Fruit fly (Drosophila melanogaster): ENCODE data around the gene CG18599.

Gene CG18599

dm6 chr3R:18298298-18298899 is 30.8 kb downstream of the CG18599 start (continued):
- TF ChIP-seq Dll (GFP tag; IDR thresholded peaks at IDR 0.05; ENCODE audit: partially characterized antibody) (0 out of 4 replicates have a peak, but pooled peaks have one; percentile 5), CG2889 (GFP tag; IDR thresholded peaks at IDR 0.05) (0 out of 3 replicates have a peak, but pooled peaks have one; percentile 26), pita (GFP tag; optimal IDR thresholded peaks at IDR 0.05) (no peak), ftz-f1 (GFP tag; optimal IDR thresholded peaks at IDR 0.05) (peak; percentile 97), cg (GFP tag; optimal IDR thresholded peaks at IDR 0.05) (peak; percentile 94), Deaf1 (tag; optimal IDR thresholded peaks at IDR 0.05) (peak; percentile 37), CG7987 (GFP tag; optimal IDR thresholded peaks at IDR 0.05) (peak; percentile 23), CG34224 (GFP tag; IDR thresholded peaks at IDR 0.05; ENCODE audit: partially characterized antibody) (peak; percentile 42; the same call in 2 of the 3 replicates), Sry-β (GFP tag; optimal IDR thresholded peaks at IDR 0.05) (no peak), CG13894 (tag; optimal IDR thresholded peaks at IDR 0.05) (peak; percentile 56), chif (GFP tag; optimal IDR thresholded peaks at IDR 0.05) (no peak), CG32767 (GFP tag; IDR thresholded peaks at IDR 0.05) (no peak), CG31388 (GFP tag; optimal IDR thresholded peaks at IDR 0.05) (no peak), CG8290 (GFP tag; optimal IDR thresholded peaks at IDR 0.05) (no peak), CG8290 (tag; optimal IDR thresholded peaks at IDR 0.05) (peak in 1 of 2 experiments; percentile 60), CG7839 (tag; optimal IDR thresholded peaks at IDR 0.05) (peak; percentile 4), ERR (GFP tag; optimal IDR thresholded peaks at IDR 0.05) (peak; percentile 43), da (GFP tag; optimal IDR thresholded peaks at IDR 0.05) (peak; percentile 41), MESR4 (GFP tag; optimal IDR thresholded peaks at IDR 0.05) (peak; percentile 67), sim (GFP tag; IDR thresholded peaks at IDR 0.05) (0 out of 2 replicates have a peak, but pooled peaks have one; percentile 50), exex (tag; optimal IDR thresholded peaks at IDR 0.05) (no peak), HHEX (GFP tag; optimal IDR thresholded peaks at IDR 0.05) (no peak), CoRest (tag; optimal IDR thresholded peaks at IDR 0.05) (peak; percentile 6), Lpt (GFP tag; optimal IDR thresholded peaks at IDR 0.05) (no peak), Ptx1 (GFP tag; IDR thresholded peaks at IDR 0.05) (0 out of 2 replicates have a peak, but pooled peaks have one; percentile 23), Ets65A (GFP tag) (peak; percentile 61), CG17359 (tag; optimal IDR thresholded peaks at IDR 0.05) (peak; percentile 3), abd-A (tag; optimal IDR thresholded peaks at IDR 0.05) (peak; percentile 46), Sox102F (GFP tag; optimal IDR thresholded peaks at IDR 0.05) (no peak), fd102C (GFP tag; optimal IDR thresholded peaks at IDR 0.05) (no peak), run (tag; optimal IDR thresholded peaks at IDR 0.05) (peak; percentile 31), mam (GFP tag; optimal IDR thresholded peaks at IDR 0.05) (peak; percentile 25), CG13296 (GFP tag; optimal IDR thresholded peaks at IDR 0.05) (peak; percentile 28), CHES-1-like (GFP tag; optimal IDR thresholded peaks at IDR 0.05) (peak; percentile 51), CG1647 (GFP tag; optimal IDR thresholded peaks at IDR 0.05) (peak; percentile 39), H15 (GFP tag; IDR thresholded peaks at IDR 0.05) (0 out of 3 replicates have a peak, but pooled peaks have one; percentile 6), her (GFP tag; optimal IDR thresholded peaks at IDR 0.05) (peak; percentile 38), D (optimal IDR thresholded peaks at IDR 0.05) (peak; percentile 72), D (GFP tag; optimal IDR thresholded peaks at IDR 0.05) (no peak), ATbp (GFP tag; optimal IDR thresholded peaks at IDR 0.05) (peak; percentile 14), CG18764 (GFP tag; optimal IDR thresholded peaks at IDR 0.05) (peak; percentile 2)

Data from whole organism, embryonic.